Worm (Caenorhabditis elegans) whole organism, late embryonic: ENCODE results near the gene M02E1.3.
"Not testable (repeated sequence)": the region's sequence is repeated elsewhere in the genome, so short reads cannot be mapped to it uniquely, and the experiment has no call there.

Experiments
- C08G9.2 ChIP-seq: sonication (generic microtip); optimal IDR thresholded peaks from 2 replicates; lab custom pipeline; 2016; ENCODE audit warnings: mild to moderate bottlenecking, missing genetic modification characterization, moderate library complexity, missing compliant biosample characterization
- K02D7.2 ChIP-seq: sonication (generic microtip); optimal IDR thresholded peaks from 2 replicates; lab custom pipeline; 2017; ENCODE audit warnings: mild to moderate bottlenecking, missing genetic modification characterization, missing compliant biosample characterization
- K09A11.1 ChIP-seq: sonication (generic microtip); optimal IDR thresholded peaks from 2 replicates; lab custom pipeline; 2017; ENCODE audit warnings: antibody characterized with exemption, mild to moderate bottlenecking, missing genetic modification characterization, missing compliant biosample characterization; ENCODE audit not compliant: insufficient read depth
- Y22D7AL.16 ChIP-seq: sonication (generic microtip); optimal IDR thresholded peaks from 2 replicates; lab custom pipeline; 2016; ENCODE audit warnings: missing genetic modification characterization, missing compliant biosample characterization
- ahr-1 ChIP-seq: sonication (generic microtip); optimal IDR thresholded peaks from 2 replicates; lab custom pipeline; 2016; ENCODE audit warnings: missing genetic modification characterization, missing compliant biosample characterization
- ama-1 ChIP-seq: fragments of 150-350 bp; optimal IDR thresholded peaks from 2 replicates; lab custom pipeline; 2014
- ceh-14 ChIP-seq: sonication (generic microtip); optimal IDR thresholded peaks from 2 replicates; lab custom pipeline; 2016; ENCODE audit warnings: missing genotype, missing genetic modification characterization, missing compliant biosample characterization
- ceh-18 ChIP-seq: sonication (generic microtip); optimal IDR thresholded peaks from 2 replicates; lab custom pipeline; 2016; ENCODE audit warnings: missing genetic modification characterization, missing compliant biosample characterization
- ceh-19 ChIP-seq: fragments of 200-800 bp; sonication (Bioruptor generic); optimal IDR thresholded peaks from 2 replicates; lab custom pipeline; 2018; ENCODE audit warnings: mild to moderate bottlenecking, missing genetic modification characterization, missing compliant biosample characterization
- ceh-24 ChIP-seq: sonication (generic microtip); optimal IDR thresholded peaks from 2 replicates; lab custom pipeline; 2016; ENCODE audit warnings: mild to moderate bottlenecking, missing genetic modification characterization, missing compliant biosample characterization
- ceh-31 ChIP-seq: sonication (generic microtip); optimal IDR thresholded peaks from 2 replicates; lab custom pipeline; 2016; ENCODE audit warnings: missing genetic modification characterization, missing compliant biosample characterization
- ceh-45 ChIP-seq: fragments of 200-800 bp; sonication (Bioruptor generic); IDR thresholded peaks from 2 replicates; pipeline ENCODE4 v1.3.6; 2022; ENCODE audit warnings: missing genetic modification reagents, missing genetic modification characterization, missing compliant biosample characterization
- ceh-48 ChIP-seq: sonication (generic microtip); optimal IDR thresholded peaks from 2 replicates; lab custom pipeline; 2016; ENCODE audit warnings: missing genetic modification characterization, inconsistent platforms, missing compliant biosample characterization
- ceh-9 ChIP-seq: sonication (generic microtip); optimal IDR thresholded peaks from 2 replicates; lab custom pipeline; 2016; ENCODE audit warnings: mild to moderate bottlenecking, missing genetic modification characterization, inconsistent platforms, missing compliant biosample characterization
- dmd-4 ChIP-seq: sonication (generic microtip); optimal IDR thresholded peaks from 2 replicates; lab custom pipeline; 2016; ENCODE audit warnings: borderline replicate concordance, missing genetic modification characterization, missing compliant biosample characterization
- elt-2 ChIP-seq: sonication (generic microtip); optimal IDR thresholded peaks from 2 replicates; lab custom pipeline; 2016; ENCODE audit warnings: missing genetic modification reagents, missing genetic modification characterization, missing compliant biosample characterization
- elt-4 ChIP-seq: sonication (generic microtip); optimal IDR thresholded peaks from 2 replicates; lab custom pipeline; 2016; ENCODE audit warnings: missing genetic modification characterization, missing compliant biosample characterization
- ets-4 ChIP-seq: sonication (generic microtip); optimal IDR thresholded peaks from 2 replicates; lab custom pipeline; 2016; ENCODE audit warnings: missing genetic modification characterization, missing compliant biosample characterization
- fkh-6 ChIP-seq: sonication (generic microtip); optimal IDR thresholded peaks from 2 replicates; lab custom pipeline; 2016; ENCODE audit warnings: missing genetic modification characterization, missing compliant biosample characterization
- gmeb-2 ChIP-seq: sonication (generic microtip); optimal IDR thresholded peaks from 2 replicates; lab custom pipeline; 2016; ENCODE audit warnings: missing genetic modification characterization, inconsistent platforms, missing compliant biosample characterization
- hlh-15 ChIP-seq: sonication (generic microtip); optimal IDR thresholded peaks from 2 replicates; lab custom pipeline; 2016; ENCODE audit warnings: missing genetic modification characterization, missing compliant biosample characterization
- hlh-30 ChIP-seq: sonication (generic microtip); optimal IDR thresholded peaks from 2 replicates; lab custom pipeline; 2017; ENCODE audit warnings: antibody characterized with exemption, missing genetic modification characterization, missing compliant biosample characterization; ENCODE audit not compliant: insufficient read depth
- hlh-6 ChIP-seq: sonication (generic microtip); optimal IDR thresholded peaks from 2 replicates; lab custom pipeline; 2016; ENCODE audit warnings: missing genotype, missing genetic modification characterization, missing compliant biosample characterization
- lim-6 ChIP-seq: sonication (generic microtip); optimal IDR thresholded peaks from 2 replicates; lab custom pipeline; 2016; ENCODE audit warnings: missing genetic modification characterization, missing compliant biosample characterization
- lin-11 ChIP-seq: fragments of 200-800 bp; sonication (Bioruptor generic); optimal IDR thresholded peaks from 2 replicates; lab custom pipeline; 2018; ENCODE audit warnings: mild to moderate bottlenecking, missing genetic modification characterization, missing compliant biosample characterization
- mec-3 ChIP-seq: sonication (generic microtip); optimal IDR thresholded peaks from 2 replicates; lab custom pipeline; 2016; ENCODE audit warnings: borderline replicate concordance, missing genetic modification characterization, missing compliant biosample characterization
- nfya-1 ChIP-seq: sonication (generic microtip); optimal IDR thresholded peaks from 2 replicates; lab custom pipeline; 2017; ENCODE audit warnings: missing genetic modification characterization, mild to moderate bottlenecking, missing compliant biosample characterization, antibody characterized with exemption, moderate library complexity
- nhr-232 ChIP-seq: sonication (generic microtip); optimal IDR thresholded peaks from 2 replicates; lab custom pipeline; 2016; ENCODE audit warnings: missing genetic modification characterization, missing compliant biosample characterization
- npax-4 ChIP-seq: sonication (generic microtip); optimal IDR thresholded peaks from 2 replicates; lab custom pipeline; 2016; ENCODE audit warnings: missing genetic modification characterization, missing compliant biosample characterization
- pag-3 ChIP-seq: sonication (generic microtip); optimal IDR thresholded peaks from 2 replicates; lab custom pipeline; 2016; ENCODE audit warnings: missing compliant biosample characterization, missing genetic modification characterization, borderline replicate concordance
- pax-1 ChIP-seq: fragments of 150-350 bp; optimal IDR thresholded peaks from 2 replicates; lab custom pipeline; 2014; ENCODE audit warnings: missing biosample characterization, missing genetic modification characterization
- pqm-1 ChIP-seq: sonication (generic microtip); optimal IDR thresholded peaks from 2 replicates; lab custom pipeline; 2016; ENCODE audit warnings: missing genetic modification characterization, missing compliant biosample characterization
- pros-1 ChIP-seq: fragments of 150-350 bp; optimal IDR thresholded peaks from 2 replicates; lab custom pipeline; 2014; ENCODE audit warnings: missing biosample characterization, missing genetic modification reagents, missing genetic modification characterization
- ref-2 ChIP-seq: sonication (generic microtip); optimal IDR thresholded peaks from 2 replicates; lab custom pipeline; 2016; ENCODE audit warnings: missing genetic modification characterization, missing compliant biosample characterization
- sdc-2 ChIP-seq: sonication (generic microtip); optimal IDR thresholded peaks from 2 replicates; lab custom pipeline; 2016; ENCODE audit warnings: missing genotype, missing genetic modification characterization, missing compliant biosample characterization
- sox-2 ChIP-seq: fragments of 200-800 bp; sonication (Bioruptor generic); IDR thresholded peaks from 2 replicates; pipeline ENCODE4 v1.3.6; 2022; ENCODE audit warnings: missing genetic modification reagents, missing genetic modification characterization, missing compliant biosample characterization
- sox-4 ChIP-seq: sonication (generic microtip); optimal IDR thresholded peaks from 2 replicates; lab custom pipeline; 2017; ENCODE audit warnings: mild to moderate bottlenecking, missing genetic modification characterization, inconsistent platforms, missing compliant biosample characterization
- syd-9 ChIP-seq: sonication (generic microtip); optimal IDR thresholded peaks from 2 replicates; lab custom pipeline; 2016; ENCODE audit warnings: mild to moderate bottlenecking, missing genetic modification characterization, moderate library complexity, missing compliant biosample characterization
- ttx-3 ChIP-seq: sonication (generic microtip); optimal IDR thresholded peaks from 2 replicates; lab custom pipeline; 2016; ENCODE audit warnings: missing genetic modification reagents, missing genetic modification characterization, missing compliant biosample characterization
- unc-3 ChIP-seq, 2 experiments: fragments of 200-800 bp in 1 of 2; sonication (Bioruptor generic) in 1 of 2; sonication (generic microtip) in 1 of 2; conservative IDR thresholded peaks in 1 of 2; optimal IDR thresholded peaks in 1 of 2; 2 replicates each; pipeline versions ENCODE4 v1.3.6 to Lab custom; 2016 to 2022; ENCODE audit warnings: missing compliant biosample characterization in 2 of 2, missing genetic modification characterization in 2 of 2, missing genetic modification reagents in 1 of 2
- unc-42 ChIP-seq: sonication (generic microtip); optimal IDR thresholded peaks from 2 replicates; lab custom pipeline; 2016; ENCODE audit warnings: missing genotype, missing genetic modification characterization, missing compliant biosample characterization
- unc-55 ChIP-seq: sonication (generic microtip); optimal IDR thresholded peaks from 2 replicates; lab custom pipeline; 2017; ENCODE audit warnings: missing biosample characterization, missing genetic modification reagents, missing genetic modification characterization
- unc-86 ChIP-seq: sonication (generic microtip); optimal IDR thresholded peaks from 2 replicates; lab custom pipeline; 2016; ENCODE audit warnings: missing genetic modification characterization, missing compliant biosample characterization
- zip-5 ChIP-seq: sonication (generic microtip); optimal IDR thresholded peaks from 2 replicates; lab custom pipeline; 2016; ENCODE audit warnings: missing genetic modification characterization, missing compliant biosample characterization

M02E1.3 gene

DNA sequence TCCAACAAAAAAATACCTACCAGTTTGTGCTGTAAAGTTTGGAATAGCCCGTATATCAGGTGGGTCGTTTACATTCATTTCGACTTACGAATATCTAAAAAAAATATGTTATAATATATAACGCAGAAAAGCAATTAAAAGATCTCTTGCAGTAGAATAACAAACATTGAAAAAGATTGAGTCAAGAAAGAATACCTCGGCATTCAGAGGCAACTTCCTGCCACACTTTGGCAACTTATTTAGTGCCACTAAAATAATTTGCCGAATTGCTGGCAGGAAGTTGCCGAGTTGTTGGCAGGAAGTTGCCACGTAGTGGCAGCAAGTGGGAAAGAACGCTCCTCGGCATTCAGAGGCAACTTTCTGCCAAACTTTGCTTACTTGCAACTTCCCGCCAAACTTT, 24.8 kb downstream of the M02E1.3 start, which contains the start of gene C04E7.3:
Gene C04E7.3, minus strand, starts transcription at position 101 of the 400 bp plus-strand sequence.
- TF ChIP-seq mec-3 (tag; lab: Kevin White, UChicago); zip-5; C08G9.2 (tag; lab: Kevin White, UChicago): not testable (repeated sequence)

DNA sequence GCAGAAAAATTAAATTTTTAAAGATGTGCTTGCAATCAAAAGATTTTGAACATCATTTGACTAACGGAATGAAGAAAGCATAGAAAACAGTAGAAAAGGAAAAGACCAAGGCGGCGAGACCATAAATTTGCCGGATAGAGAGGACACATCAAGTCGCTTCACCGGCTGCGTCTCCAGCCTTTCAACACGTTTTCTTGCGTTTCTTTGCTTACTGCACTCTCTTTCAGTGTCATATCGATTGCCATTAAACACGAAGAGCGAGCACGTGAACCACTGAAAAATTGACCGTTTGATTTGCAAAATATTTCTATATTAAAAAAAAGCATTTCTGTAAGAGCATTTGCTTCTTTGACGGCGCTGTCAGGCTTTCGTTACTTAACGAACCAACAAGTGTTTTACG, 25.8 kb downstream of the M02E1.3 start:
- TF ChIP-seq lin-11 (tag; lab: Kevin White, UChicago), result no peak
- TF ChIP-seq sdc-2, result no peak
- no peak for TF ChIP-seq elt-4
- TF ChIP-seq nfya-1, result peak; percentile 8
- no peak for TF ChIP-seq zip-5
- no peak for TF ChIP-seq fkh-6
- TF ChIP-seq sox-4 (tag; lab: Kevin White, UChicago), result no peak
- no peak for TF ChIP-seq mec-3 (tag; lab: Kevin White, UChicago)
- TF ChIP-seq ets-4 (tag; lab: Kevin White, UChicago), result no peak
- TF ChIP-seq lim-6 (tag; lab: Kevin White, UChicago), result no peak
- TF ChIP-seq ceh-18 (tag; lab: Kevin White, UChicago), result no peak
- TF ChIP-seq unc-55 (GFP tag; lab: Kevin White, UChicago), result peak; percentile 28
- TF ChIP-seq hlh-6, result no peak
- TF ChIP-seq ceh-31 (tag; lab: Kevin White, UChicago), result peak; percentile 21
- TF ChIP-seq ceh-48 (tag; lab: Kevin White, UChicago), result peak; percentile 67
- peak; percentile 16 for TF ChIP-seq hlh-30 (tag; lab: Kevin White, UChicago)
- no peak for TF ChIP-seq ttx-3 (tag; lab: Kevin White, UChicago)
- TF ChIP-seq, all 69 proteins: peak for 5

DNA sequence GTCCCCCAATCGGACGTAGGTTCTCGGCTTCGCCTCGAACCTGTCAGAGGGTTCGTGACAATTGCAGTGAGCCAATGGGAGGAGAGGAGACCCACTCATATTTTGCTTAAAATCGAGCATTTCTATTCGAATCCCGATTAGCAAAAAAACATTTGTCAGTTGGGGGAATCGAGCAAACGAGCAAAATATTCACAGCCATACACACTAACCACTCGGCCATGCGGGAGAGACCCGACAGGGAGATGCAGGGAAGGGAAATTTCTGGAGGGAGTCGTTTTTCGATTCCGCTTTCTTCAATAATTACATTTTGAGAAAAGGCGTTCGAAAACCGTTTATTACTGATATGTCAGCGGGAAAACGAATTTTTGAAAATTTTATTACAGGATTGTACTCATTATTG, 29.1 kb downstream of the M02E1.3 start:
- TF ChIP-seq unc-3 (GFP tag; conservative IDR thresholded peaks at IDR 0.05; lab: Robert Waterston, UW) (peak; percentile 70), ceh-45 (GFP tag; lab: Robert Waterston, UW) (peak; percentile 78; the same call in 1 of the 2 replicates), sox-2 (GFP tag; lab: Robert Waterston, UW) (peak; percentile 72)
- not testable (repeated sequence) for TF ChIP-seq unc-3 (tag; optimal IDR thresholded peaks at IDR 0.05; lab: Kevin White, UChicago)

DNA sequence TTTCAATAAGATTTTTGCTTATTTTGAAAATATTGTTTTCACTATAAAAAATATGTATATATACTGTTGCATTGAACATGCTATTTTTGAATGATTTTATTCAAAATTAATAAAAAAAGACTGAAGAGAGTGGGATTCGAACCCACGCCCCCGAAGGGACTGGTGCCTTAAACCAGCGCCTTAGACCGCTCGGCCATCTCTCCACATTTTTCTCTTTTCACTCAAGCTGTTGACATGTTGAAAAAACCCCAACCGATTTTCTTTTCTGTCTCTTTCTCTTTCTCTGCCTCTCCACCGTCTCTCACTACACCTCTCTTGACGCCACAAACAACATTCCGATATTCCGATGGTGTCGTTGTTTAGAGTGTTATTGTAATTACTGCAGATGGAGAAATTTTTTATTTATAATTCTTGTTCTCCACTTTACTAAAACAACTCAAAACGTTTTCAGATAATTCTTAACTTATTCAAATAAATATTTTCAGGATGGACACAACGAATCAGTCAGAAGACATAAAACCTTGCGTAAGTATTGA, 30.9 kb downstream of the M02E1.3 start, which contains the start of gene sor-3:
Gene sor-3, plus strand, starts transcription at position 486 of the 536 bp plus-strand sequence.
- TF ChIP-seq ceh-19 (GFP tag; lab: Kevin White, UChicago), result peak; percentile 85
- TF ChIP-seq ceh-24 (tag; lab: Kevin White, UChicago), result peak; percentile 81
- peak; percentile 70 for TF ChIP-seq K09A11.1 (tag; lab: Kevin White, UChicago)
- TF ChIP-seq ahr-1 (tag; lab: Kevin White, UChicago), result peak; percentile 77
- peak; percentile 16 for TF ChIP-seq pros-1 (tag; lab: Kevin White, UChicago)
- TF ChIP-seq fkh-6, result peak; percentile 85
- peak; percentile 71 for TF ChIP-seq K02D7.2 (tag; lab: Kevin White, UChicago)
- TF ChIP-seq nhr-232, result peak; percentile 68
- peak; percentile 78 for TF ChIP-seq ceh-9 (tag; lab: Kevin White, UChicago)
- TF ChIP-seq npax-4 (tag; lab: Kevin White, UChicago), result peak; percentile 70
- TF ChIP-seq ets-4 (tag; lab: Kevin White, UChicago), result peak; percentile 66
- peak; percentile 82 for TF ChIP-seq nfya-1
- peak; percentile 82 for TF ChIP-seq syd-9 (tag; lab: Kevin White, UChicago)
- peak; percentile 76 for TF ChIP-seq ceh-31 (tag; lab: Kevin White, UChicago)
- peak; percentile 77 for TF ChIP-seq ref-2
- peak; percentile 85 for TF ChIP-seq pqm-1 (tag; lab: Kevin White, UChicago)
- TF ChIP-seq unc-55 (GFP tag; lab: Kevin White, UChicago), result peak; percentile 3
- TF ChIP-seq sox-2 (GFP tag; lab: Robert Waterston, UW), result peak; percentile 45; the same call in 1 of the 2 replicates
- TF ChIP-seq elt-2 (tag; lab: Kevin White, UChicago), result peak; percentile 93
- no peak for TF ChIP-seq pax-1 (tag; lab: Kevin White, UChicago)
- TF ChIP-seq gmeb-2, result peak; percentile 89
- peak; percentile 82 for TF ChIP-seq unc-86 (tag; lab: Kevin White, UChicago)
- TF ChIP-seq lin-11 (tag; lab: Kevin White, UChicago), result peak; percentile 86
- peak; percentile 86 for TF ChIP-seq dmd-4 (tag; lab: Kevin White, UChicago)
- TF ChIP-seq unc-42, result peak; percentile 81
- TF ChIP-seq ama-1 (lab: Kevin White, UChicago), result no peak
- peak; percentile 82 for TF ChIP-seq sox-4 (tag; lab: Kevin White, UChicago)
- TF ChIP-seq Y22D7AL.16 (tag; lab: Kevin White, UChicago), result peak; percentile 89
- peak; percentile 94 for TF ChIP-seq ceh-14 (tag; lab: Kevin White, UChicago)
- peak; percentile 92 for TF ChIP-seq sdc-2
- TF ChIP-seq hlh-15 (tag; lab: Kevin White, UChicago), result peak; percentile 90
- TF ChIP-seq pag-3, result peak; percentile 47
